Fruit fly (Drosophila melanogaster) S2 (cell line): ENCODE data around the gene Rpn2.

Source experiments
- CG8478 ChIP-seq: fragments of >200 bp; optimal IDR thresholded peaks from 2 replicates; lab custom pipeline; 2018
- CTCF ChIP-seq, 2 experiments: fragments of >200 bp; optimal IDR thresholded peaks; 2 replicates each; lab custom pipeline; 2018

The Rpn2 gene

dm6 chr3R:29153197-29153644 lies at the start of gene Rpn2, which contains the start of gene Slbp:
TSS of gene Rpn2 (plus strand) at chr3R:29153524.
TSS of gene Slbp (minus strand) at chr3R:29153266.
- TF ChIP-seq CTCF (optimal IDR thresholded peaks at IDR 0.05; lab: Kevin White, UChicago), result no peak
- no peak for TF ChIP-seq CG8478 (lab: Kevin White, UChicago)

- TF ChIP-seq CTCF (optimal IDR thresholded peaks at IDR 0.05; lab: Kevin White, UChicago) (no peak), CG8478 (lab: Kevin White, UChicago) (no peak)
These were observed 41.5 kb upstream of the Rpn2 start for dm6 chr3R:29111795-29112194.

dm6 chr3R:29112398-29113150 lies 40.8 kb upstream of the Rpn2 start, which contains the start of the genes alpha-Man-Ib and Pdhb:
TSS of gene alpha-Man-Ib (minus strand) at chr3R:29112822.
TSS of gene Pdhb (plus strand) at chr3R:29113071.
- TF ChIP-seq CG8478 (lab: Kevin White, UChicago), result no peak
- TF ChIP-seq CTCF (optimal IDR thresholded peaks at IDR 0.05; lab: Kevin White, UChicago), result no peak

- no peak for TF ChIP-seq CTCF (optimal IDR thresholded peaks at IDR 0.05; lab: Kevin White, UChicago)
- TF ChIP-seq CG8478 (lab: Kevin White, UChicago), result no peak
These were observed 39.9 kb upstream of the Rpn2 start for dm6 chr3R:29113392-29113791.

- TF ChIP-seq CTCF (optimal IDR thresholded peaks at IDR 0.05; lab: Kevin White, UChicago) (no peak), CG8478 (lab: Kevin White, UChicago) (no peak)
These were observed 37.1 kb upstream of the Rpn2 start, which contains the start of gene Atg14 for dm6 chr3R:29116167-29116725. TSS of gene Atg14 (plus strand) at chr3R:29116391.

dm6 chr3R:29122817-29123611 lies 30.3 kb upstream of the Rpn2 start, which contains the start of the genes yem and Ctl2:
TSS of gene yem (minus strand) at chr3R:29122879.
TSS of gene Ctl2 (plus strand) at chr3R:29123370.
- TF ChIP-seq CTCF (optimal IDR thresholded peaks at IDR 0.05; lab: Kevin White, UChicago), result no peak
- no peak for TF ChIP-seq CG8478 (lab: Kevin White, UChicago)

dm6 chr3R:29124128-29124527 lies 29.2 kb upstream of the Rpn2 start:
- TF ChIP-seq CTCF (optimal IDR thresholded peaks at IDR 0.05; lab: Kevin White, UChicago) (no peak), CG8478 (lab: Kevin White, UChicago) (no peak)

- TF ChIP-seq CG8478 (lab: Kevin White, UChicago), result no peak
- TF ChIP-seq CTCF (optimal IDR thresholded peaks at IDR 0.05; lab: Kevin White, UChicago), result peak in 1 of 2 experiments; percentile 31
These were observed 22.3 kb upstream of the Rpn2 start, which contains the start of the genes dgt6 and Vha100-1 for dm6 chr3R:29130902-29131621. TSS of gene dgt6 (minus strand) at chr3R:29130972. TSS of gene Vha100-1 (plus strand) at chr3R:29131193.

dm6 chr3R:29138407-29138806 lies 14.9 kb upstream of the Rpn2 start, which contains the start of the genes Alg13 and superdeath:
TSS of gene Alg13 (minus strand) at chr3R:29138573.
TSS of gene superdeath (plus strand) at chr3R:29138662.
- TF ChIP-seq CTCF (optimal IDR thresholded peaks at IDR 0.05; lab: Kevin White, UChicago) (no peak), CG8478 (lab: Kevin White, UChicago) (no peak)

- TF ChIP-seq CTCF (optimal IDR thresholded peaks at IDR 0.05; lab: Kevin White, UChicago) (no peak), CG8478 (lab: Kevin White, UChicago) (no peak)
These were observed 14.3 kb upstream of the Rpn2 start for dm6 chr3R:29138961-29139527.

- TF ChIP-seq CG8478 (lab: Kevin White, UChicago) (no peak), CTCF (optimal IDR thresholded peaks at IDR 0.05; lab: Kevin White, UChicago) (no peak)
These were observed 13.3 kb upstream of the Rpn2 start for dm6 chr3R:29139767-29140755.

- TF ChIP-seq CG8478 (lab: Kevin White, UChicago), result no peak
- no peak for TF ChIP-seq CTCF (optimal IDR thresholded peaks at IDR 0.05; lab: Kevin White, UChicago)
These were observed 6.6 kb upstream of the Rpn2 start, which contains the start of gene CG14511 for dm6 chr3R:29146710-29147109. TSS of gene CG14511 (minus strand) at chr3R:29146893.
